Fruit fly (Drosophila melanogaster) ovary, adult (tissue): ENCODE measurements around the gene Scm.

Experiments used
- CG17801 ChIP-seq: fragments of 200-800 bp; optimal IDR thresholded peaks from 2 replicates; lab custom pipeline; 2019; ENCODE audit warnings: missing biosample characterization, mild to moderate bottlenecking, missing genetic modification characterization, moderate library complexity; ENCODE audit not compliant: partially characterized antibody

Scm gene

dm6 chr3R:9632110-9632921 lies 5.1 kb downstream of the Scm start:
- no peak for TF ChIP-seq CG17801 (GFP tag; lab: Kevin White, UChicago)

dm6 chr3R:9631564-9631963 lies 5.8 kb downstream of the Scm start, which contains the start of gene SpdS:
Gene SpdS (plus strand): TSS chr3R:9631641.
- TF ChIP-seq CG17801 (GFP tag; lab: Kevin White, UChicago) = no peak

dm6 chr3R:9630633-9631095 lies 6.7 kb downstream of the Scm start, which contains the start of gene Calr:
Gene Calr (minus strand): TSS chr3R:9630851.
- TF ChIP-seq CG17801 (GFP tag; lab: Kevin White, UChicago) = peak; percentile 73

dm6 chr3R:9630053-9630632 lies 7.3 kb downstream of the Scm start:
- TF ChIP-seq CG17801 (GFP tag; lab: Kevin White, UChicago) = no peak

- no peak for TF ChIP-seq CG17801 (GFP tag; lab: Kevin White, UChicago)
Observed at dm6 chr3R:9628607-9629006, 8.8 kb downstream of the Scm start.

- no peak for TF ChIP-seq CG17801 (GFP tag; lab: Kevin White, UChicago)
Observed at dm6 chr3R:9628036-9628435, 9.4 kb downstream of the Scm start.

- TF ChIP-seq CG17801 (GFP tag; lab: Kevin White, UChicago) = peak; percentile 77
Observed at dm6 chr3R:9626880-9627401, 10.5 kb downstream of the Scm start, which contains the start of the genes CG9427 and CG8319. Gene CG9427 (minus strand): TSS chr3R:9626930. Gene CG8319 (plus strand): TSS chr3R:9627321.

- TF ChIP-seq CG17801 (GFP tag; lab: Kevin White, UChicago) = no peak
Observed at dm6 chr3R:9626266-9626665, 11.1 kb downstream of the Scm start.

- TF ChIP-seq CG17801 (GFP tag; lab: Kevin White, UChicago) = no peak
Observed at dm6 chr3R:9625443-9625842, 12.0 kb downstream of the Scm start.

dm6 chr3R:9620278-9620677 lies 17.1 kb downstream of the Scm start:
- TF ChIP-seq CG17801 (GFP tag; lab: Kevin White, UChicago) = no peak

- peak; percentile 85 for TF ChIP-seq CG17801 (GFP tag; lab: Kevin White, UChicago)
Observed at dm6 chr3R:9618331-9618730, 19.1 kb downstream of the Scm start.

- no peak for TF ChIP-seq CG17801 (GFP tag; lab: Kevin White, UChicago)
Observed at dm6 chr3R:9613124-9613523, 24.3 kb downstream of the Scm start.

- TF ChIP-seq CG17801 (GFP tag; lab: Kevin White, UChicago) = no peak
Observed at dm6 chr3R:9612217-9612616, 25.2 kb downstream of the Scm start.

dm6 chr3R:9608206-9608605 lies 29.2 kb downstream of the Scm start:
- TF ChIP-seq CG17801 (GFP tag; lab: Kevin White, UChicago) = no peak
